Worm (Caenorhabditis elegans) whole organism, late embryonic: Measurements from ENCODE around the gene srt-68.

Source experiments
- C08G9.2 ChIP-seq: sonication (generic microtip); optimal IDR thresholded peaks from 2 replicates; lab custom pipeline; 2016; ENCODE audit warnings: mild to moderate bottlenecking, missing genetic modification characterization, moderate library complexity, missing compliant biosample characterization
- C38D4.7 ChIP-seq: fragments of 200-800 bp; sonication (Bioruptor generic); optimal IDR thresholded peaks from 2 replicates; lab custom pipeline; 2018; ENCODE audit warnings: mild to moderate bottlenecking, missing genetic modification characterization, moderate library complexity, missing compliant biosample characterization
- Y22D7AL.16 ChIP-seq: sonication (generic microtip); optimal IDR thresholded peaks from 2 replicates; lab custom pipeline; 2016; ENCODE audit warnings: missing genetic modification characterization, missing compliant biosample characterization
- ceh-19 ChIP-seq: fragments of 200-800 bp; sonication (Bioruptor generic); optimal IDR thresholded peaks from 2 replicates; lab custom pipeline; 2018; ENCODE audit warnings: mild to moderate bottlenecking, missing genetic modification characterization, missing compliant biosample characterization
- ceh-2 ChIP-seq: sonication (generic microtip); optimal IDR thresholded peaks from 2 replicates; lab custom pipeline; 2016; ENCODE audit warnings: missing genotype, missing genetic modification characterization, missing compliant biosample characterization
- ceh-48 ChIP-seq: sonication (generic microtip); optimal IDR thresholded peaks from 2 replicates; lab custom pipeline; 2016; ENCODE audit warnings: missing genetic modification characterization, inconsistent platforms, missing compliant biosample characterization
- ceh-6 ChIP-seq: fragments of 200-800 bp; sonication (Bioruptor generic); optimal IDR thresholded peaks from 2 replicates; lab custom pipeline; 2018; ENCODE audit warnings: mild to moderate bottlenecking, missing genetic modification characterization, missing compliant biosample characterization
- ceh-9 ChIP-seq: sonication (generic microtip); optimal IDR thresholded peaks from 2 replicates; lab custom pipeline; 2016; ENCODE audit warnings: mild to moderate bottlenecking, missing genetic modification characterization, inconsistent platforms, missing compliant biosample characterization
- dmd-4 ChIP-seq: sonication (generic microtip); optimal IDR thresholded peaks from 2 replicates; lab custom pipeline; 2016; ENCODE audit warnings: borderline replicate concordance, missing genetic modification characterization, missing compliant biosample characterization
- elt-4 ChIP-seq: sonication (generic microtip); optimal IDR thresholded peaks from 2 replicates; lab custom pipeline; 2016; ENCODE audit warnings: missing genetic modification characterization, missing compliant biosample characterization
- ets-4 ChIP-seq: sonication (generic microtip); optimal IDR thresholded peaks from 2 replicates; lab custom pipeline; 2016; ENCODE audit warnings: missing genetic modification characterization, missing compliant biosample characterization
- fkh-6 ChIP-seq: sonication (generic microtip); optimal IDR thresholded peaks from 2 replicates; lab custom pipeline; 2016; ENCODE audit warnings: missing genetic modification characterization, missing compliant biosample characterization
- gmeb-2 ChIP-seq: sonication (generic microtip); optimal IDR thresholded peaks from 2 replicates; lab custom pipeline; 2016; ENCODE audit warnings: missing genetic modification characterization, inconsistent platforms, missing compliant biosample characterization
- hlh-13 ChIP-seq: fragments of 200-800 bp; sonication (Bioruptor generic); optimal IDR thresholded peaks from 2 replicates; lab custom pipeline; 2018; ENCODE audit warnings: mild to moderate bottlenecking, missing genetic modification characterization, missing compliant biosample characterization
- hlh-6 ChIP-seq: sonication (generic microtip); optimal IDR thresholded peaks from 2 replicates; lab custom pipeline; 2016; ENCODE audit warnings: missing genotype, missing genetic modification characterization, missing compliant biosample characterization
- lim-6 ChIP-seq: sonication (generic microtip); optimal IDR thresholded peaks from 2 replicates; lab custom pipeline; 2016; ENCODE audit warnings: missing genetic modification characterization, missing compliant biosample characterization
- lin-11 ChIP-seq: fragments of 200-800 bp; sonication (Bioruptor generic); optimal IDR thresholded peaks from 2 replicates; lab custom pipeline; 2018; ENCODE audit warnings: mild to moderate bottlenecking, missing genetic modification characterization, missing compliant biosample characterization
- madf-2 ChIP-seq: sonication (generic microtip); optimal IDR thresholded peaks from 2 replicates; lab custom pipeline; 2017; ENCODE audit warnings: missing genetic modification characterization, missing compliant biosample characterization
- mec-3 ChIP-seq: sonication (generic microtip); optimal IDR thresholded peaks from 2 replicates; lab custom pipeline; 2016; ENCODE audit warnings: borderline replicate concordance, missing genetic modification characterization, missing compliant biosample characterization
- nhr-11 ChIP-seq: fragments of 150-350 bp; optimal IDR thresholded peaks from 2 replicates; lab custom pipeline; 2014; ENCODE audit warnings: missing biosample characterization, missing genetic modification characterization
- npax-4 ChIP-seq: sonication (generic microtip); optimal IDR thresholded peaks from 2 replicates; lab custom pipeline; 2016; ENCODE audit warnings: missing genetic modification characterization, missing compliant biosample characterization
- odd-2 ChIP-seq: sonication (generic microtip); optimal IDR thresholded peaks from 2 replicates; lab custom pipeline; 2017; ENCODE audit warnings: antibody characterized with exemption, mild to moderate bottlenecking, missing genetic modification characterization, missing compliant biosample characterization
- pag-3 ChIP-seq: sonication (generic microtip); optimal IDR thresholded peaks from 2 replicates; lab custom pipeline; 2016; ENCODE audit warnings: missing compliant biosample characterization, missing genetic modification characterization, borderline replicate concordance
- pat-9 ChIP-seq: fragments of 200-800 bp; sonication (Bioruptor generic); optimal IDR thresholded peaks from 2 replicates; lab custom pipeline; 2018; ENCODE audit warnings: mild to moderate bottlenecking, missing genetic modification characterization, moderate library complexity, missing compliant biosample characterization
- pqm-1 ChIP-seq: sonication (generic microtip); optimal IDR thresholded peaks from 2 replicates; lab custom pipeline; 2016; ENCODE audit warnings: missing genetic modification characterization, missing compliant biosample characterization
- ref-2 ChIP-seq: sonication (generic microtip); optimal IDR thresholded peaks from 2 replicates; lab custom pipeline; 2016; ENCODE audit warnings: missing genetic modification characterization, missing compliant biosample characterization
- sdc-2 ChIP-seq: sonication (generic microtip); optimal IDR thresholded peaks from 2 replicates; lab custom pipeline; 2016; ENCODE audit warnings: missing genotype, missing genetic modification characterization, missing compliant biosample characterization
- sox-4 ChIP-seq: sonication (generic microtip); optimal IDR thresholded peaks from 2 replicates; lab custom pipeline; 2017; ENCODE audit warnings: mild to moderate bottlenecking, missing genetic modification characterization, inconsistent platforms, missing compliant biosample characterization
- syd-9 ChIP-seq: sonication (generic microtip); optimal IDR thresholded peaks from 2 replicates; lab custom pipeline; 2016; ENCODE audit warnings: mild to moderate bottlenecking, missing genetic modification characterization, moderate library complexity, missing compliant biosample characterization
- tbx-2 ChIP-seq: sonication (generic microtip); optimal IDR thresholded peaks from 2 replicates; lab custom pipeline; 2016; ENCODE audit warnings: missing genetic modification characterization, missing compliant biosample characterization
- ttx-3 ChIP-seq: sonication (generic microtip); optimal IDR thresholded peaks from 2 replicates; lab custom pipeline; 2016; ENCODE audit warnings: missing genetic modification reagents, missing genetic modification characterization, missing compliant biosample characterization
- unc-42 ChIP-seq: sonication (generic microtip); optimal IDR thresholded peaks from 2 replicates; lab custom pipeline; 2016; ENCODE audit warnings: missing genotype, missing genetic modification characterization, missing compliant biosample characterization
- zip-5 ChIP-seq: sonication (generic microtip); optimal IDR thresholded peaks from 2 replicates; lab custom pipeline; 2016; ENCODE audit warnings: missing genetic modification characterization, missing compliant biosample characterization
- ztf-16 ChIP-seq: sonication (generic microtip); optimal IDR thresholded peaks from 2 replicates; lab custom pipeline; 2017; ENCODE audit warnings: missing genetic modification characterization, missing compliant biosample characterization

Gene srt-68

ce11 chrV:5288676-5289075, 36.8 kb upstream of the srt-68 start:
- TF ChIP-seq ref-2 (tag; lab: Kevin White, UChicago) (no peak), unc-42 (tag; lab: Kevin White, UChicago) (peak; percentile 66), ceh-48 (no peak)

ce11 chrV:5287273-5287672, 35.4 kb upstream of the srt-68 start, which contains the start of gene Y49G5A.1:
Y49G5A.1 (minus strand) TSS chrV:5287373.
- TF ChIP-seq sox-4 (tag; lab: Kevin White, UChicago), result no peak
- no peak for TF ChIP-seq odd-2 (tag; lab: Kevin White, UChicago)
- no peak for TF ChIP-seq pat-9 (tag; lab: Kevin White, UChicago)
- TF ChIP-seq mec-3 (tag; lab: Kevin White, UChicago), result no peak
- TF ChIP-seq ceh-2 (tag; lab: Kevin White, UChicago), result no peak
- no peak for TF ChIP-seq nhr-11 (tag; lab: Kevin White, UChicago)
- TF ChIP-seq ttx-3, result no peak
- TF ChIP-seq ets-4 (tag; lab: Kevin White, UChicago), result no peak

ce11 chrV:5284270-5284980, 32.5 kb upstream of the srt-68 start:
- TF ChIP-seq C08G9.2 (tag; lab: Kevin White, UChicago) (peak; percentile 35), hlh-13 (peak; percentile 58), ztf-16 (peak; percentile 45), C38D4.7 (GFP tag; lab: Kevin White, UChicago) (peak; percentile 41), ceh-48 (peak; percentile 31), lim-6 (tag; lab: Kevin White, UChicago) (peak; percentile 47), ets-4 (tag; lab: Kevin White, UChicago) (peak; percentile 2), tbx-2 (tag; lab: Kevin White, UChicago) (peak; percentile 49), elt-4 (peak; percentile 68), pqm-1 (tag; lab: Kevin White, UChicago) (peak; percentile 45), npax-4 (tag; lab: Kevin White, UChicago) (peak; percentile 24), ceh-19 (GFP tag; lab: Kevin White, UChicago) (peak; percentile 81), zip-5 (tag; lab: Kevin White, UChicago) (peak; percentile 7), fkh-6 (tag; lab: Kevin White, UChicago) (peak; percentile 71), sdc-2 (tag; lab: Kevin White, UChicago) (peak; percentile 11), hlh-6 (tag; lab: Kevin White, UChicago) (peak; percentile 78), madf-2 (tag; lab: Kevin White, UChicago) (peak; percentile 49), Y22D7AL.16 (tag; lab: Kevin White, UChicago) (peak; percentile 1), gmeb-2 (tag; lab: Kevin White, UChicago) (peak; percentile 54), mec-3 (tag; lab: Kevin White, UChicago) (peak; percentile 62), dmd-4 (tag; lab: Kevin White, UChicago) (peak; percentile 91), ceh-6 (GFP tag; lab: Kevin White, UChicago) (peak; percentile 18), pag-3 (tag; lab: Kevin White, UChicago) (peak; percentile 87), ceh-9 (peak; percentile 22), sox-4 (tag; lab: Kevin White, UChicago) (peak; percentile 29)
- TF ChIP-seq, all 69 proteins: peak for 25; not testable (repeated sequence) for 44

- TF ChIP-seq ttx-3 (no peak), lin-11 (no peak), syd-9 (tag; lab: Kevin White, UChicago) (no peak), npax-4 (tag; lab: Kevin White, UChicago) (no peak), tbx-2 (tag; lab: Kevin White, UChicago) (no peak)
Measured at ce11 chrV:5278001-5278400, 26.1 kb upstream of the srt-68 start, which contains the start of gene B0238.9. B0238.9 (minus strand) TSS chrV:5278101.
